Worm (Caenorhabditis elegans) whole organism, L4 larva: ENCODE data around the gene spe-44.

ENCODE experiments used
- D1046.2 ChIP-seq: fragments of 200-800 bp; sonication (Bioruptor generic); IDR thresholded peaks from 2 replicates; pipeline ENCODE4 v1.3.6; 2022; ENCODE audit warnings: missing genetic modification characterization, missing compliant biosample characterization
- F10B5.3 ChIP-seq: sonication (generic microtip); optimal IDR thresholded peaks from 2 replicates; lab custom pipeline; 2016; ENCODE audit warnings: mild to moderate bottlenecking, missing genetic modification characterization, missing compliant biosample characterization
- F37D6.2 ChIP-seq: sonication (generic microtip); optimal IDR thresholded peaks from 2 replicates; lab custom pipeline; 2016; ENCODE audit warnings: mild to moderate bottlenecking, missing genetic modification characterization, missing compliant biosample characterization
- F44E2.7 ChIP-seq: fragments of 200-800 bp; sonication (Bioruptor generic); IDR thresholded peaks from 2 replicates; pipeline ENCODE4 v2.1.2; 2022; ENCODE audit warnings: missing genetic modification characterization, missing compliant biosample characterization
- T20F7.1 ChIP-seq: fragments of 200-800 bp; sonication (Bioruptor generic); optimal IDR thresholded peaks from 2 replicates; lab custom pipeline; 2018; ENCODE audit warnings: mild to moderate bottlenecking, missing genetic modification characterization, missing compliant biosample characterization
- Y5F2A.4 ChIP-seq: fragments of 200-800 bp; sonication (Bioruptor generic); optimal IDR thresholded peaks from 2 replicates; lab custom pipeline; 2018; ENCODE audit warnings: mild to moderate bottlenecking, missing genetic modification characterization, missing compliant biosample characterization
- ZK337.2 ChIP-seq: fragments of 200-800 bp; sonication (Bioruptor generic); IDR thresholded peaks from 2 replicates; pipeline ENCODE4 v1.3.6; 2022; ENCODE audit warnings: missing genetic modification reagents, missing genetic modification characterization, missing compliant biosample characterization
- aly-2 ChIP-seq: sonication (generic microtip); optimal IDR thresholded peaks from 2 replicates; lab custom pipeline; 2018; ENCODE audit warnings: missing biosample characterization, missing genetic modification characterization
- ceh-32 ChIP-seq: sonication (generic microtip); optimal IDR thresholded peaks from 2 replicates; lab custom pipeline; 2016; ENCODE audit warnings: mild to moderate bottlenecking, missing genetic modification characterization, missing compliant biosample characterization; ENCODE audit not compliant: poor library complexity
- ceh-62 ChIP-seq: sonication (generic microtip); optimal IDR thresholded peaks from 2 replicates; lab custom pipeline; 2017; ENCODE audit warnings: missing biosample characterization, missing genetic modification characterization
- ceh-82 ChIP-seq: sonication (generic microtip); optimal IDR thresholded peaks from 2 replicates; lab custom pipeline; 2017; ENCODE audit warnings: missing biosample characterization, missing genetic modification characterization
- ces-1 ChIP-seq: fragments of 150-350 bp; sonication (generic microtip); optimal IDR thresholded peaks from 4 replicates; lab custom pipeline; 2014; ENCODE audit warnings: missing biosample characterization, missing genetic modification reagents, missing genetic modification characterization
- daf-19 ChIP-seq: fragments of 200-800 bp; sonication (Bioruptor generic); conservative IDR thresholded peaks from 2 replicates; pipeline ENCODE4 v1.3.6; 2022; ENCODE audit warnings: missing genetic modification characterization, missing compliant biosample characterization
- dmd-6 ChIP-seq: fragments of 200-800 bp; sonication (Bioruptor generic); IDR thresholded peaks from 2 replicates; pipeline ENCODE4 v1.3.6; 2022; ENCODE audit warnings: missing genetic modification reagents, missing genetic modification characterization, missing compliant biosample characterization
- dpl-1 ChIP-seq: fragments of 150-350 bp; optimal IDR thresholded peaks from 2 replicates; lab custom pipeline; 2014; ENCODE audit warnings: missing biosample characterization, missing genetic modification reagents, missing genetic modification characterization
- dve-1 ChIP-seq: sonication (generic microtip); optimal IDR thresholded peaks from 2 replicates; lab custom pipeline; 2017; ENCODE audit warnings: antibody characterized with exemption, mild to moderate bottlenecking, missing genetic modification characterization, missing compliant biosample characterization; ENCODE audit not compliant: insufficient read depth
- fos-1 ChIP-seq: fragments of 150-350 bp; optimal IDR thresholded peaks from 2 replicates; lab custom pipeline; 2014; ENCODE audit warnings: missing biosample characterization, missing genetic modification characterization
- gei-8 ChIP-seq: fragments of 200-800 bp; sonication (Bioruptor generic); optimal IDR thresholded peaks from 2 replicates; lab custom pipeline; 2018; ENCODE audit warnings: mild to moderate bottlenecking, missing genetic modification characterization, missing compliant biosample characterization
- hif-1 ChIP-seq, 2 experiments: sonication (generic microtip); optimal IDR thresholded peaks; 2 replicates each; lab custom pipeline; 2016 to 2017; ENCODE audit warnings: missing compliant biosample characterization in 2 of 2, missing genetic modification characterization in 2 of 2, missing genetic modification reagents in 2 of 2, missing genotype in 2 of 2, mild to moderate bottlenecking in 1 of 2
- lin-13 ChIP-seq: fragments of 150-350 bp; optimal IDR thresholded peaks from 2 replicates; lab custom pipeline; 2014; ENCODE audit warnings: missing biosample characterization, missing genetic modification reagents, missing genetic modification characterization
- lin-15B ChIP-seq: fragments of 150-350 bp; sonication (generic microtip); optimal IDR thresholded peaks from 3 replicates; lab custom pipeline; 2014; ENCODE audit warnings: missing biosample characterization, missing genetic modification characterization
- lin-38 ChIP-seq: fragments of 200-800 bp; sonication (Bioruptor generic); IDR thresholded peaks from 2 replicates; pipeline ENCODE4 v1.3.6; 2022; ENCODE audit warnings: missing genetic modification reagents, missing genetic modification characterization, missing compliant biosample characterization
- lir-3 ChIP-seq: sonication (generic microtip); optimal IDR thresholded peaks from 2 replicates; lab custom pipeline; 2016; ENCODE audit warnings: mild to moderate bottlenecking, missing genetic modification characterization, missing compliant biosample characterization
- mep-1 ChIP-seq: fragments of 150-350 bp; sonication (generic microtip); optimal IDR thresholded peaks from 3 replicates; lab custom pipeline; 2014; ENCODE audit warnings: missing biosample characterization, missing genetic modification characterization
- nhr-102 ChIP-seq: sonication (generic microtip); optimal IDR thresholded peaks from 2 replicates; lab custom pipeline; 2016; ENCODE audit warnings: mild to moderate bottlenecking, missing genetic modification characterization, moderate library complexity, missing compliant biosample characterization
- nhr-6 ChIP-seq: fragments of 150-350 bp; optimal IDR thresholded peaks from 2 replicates; lab custom pipeline; 2014; ENCODE audit warnings: missing biosample characterization, missing genetic modification characterization
- nhr-77 ChIP-seq: fragments of 150-350 bp; optimal IDR thresholded peaks from 2 replicates; lab custom pipeline; 2014; ENCODE audit warnings: missing biosample characterization, missing genetic modification characterization
- pha-4 ChIP-seq, 2 experiments: fragments of 150-350 bp in 1 of 2; fragments of 200-800 bp in 1 of 2; sonication (Bioruptor generic) in 1 of 2; IDR thresholded peaks in 1 of 2; optimal IDR thresholded peaks in 1 of 2; 2 replicates each; pipeline versions ENCODE4 v1.3.6 to Lab custom; 2014 to 2022; ENCODE audit warnings: missing genetic modification characterization in 2 of 2, missing genetic modification reagents in 2 of 2, missing biosample characterization in 1 of 2, missing compliant biosample characterization in 1 of 2
- php-3 ChIP-seq: fragments of 200-800 bp; sonication (Bioruptor generic); IDR thresholded peaks from 2 replicates; pipeline ENCODE4 v1.3.6; 2022; ENCODE audit warnings: missing genetic modification reagents, missing genetic modification characterization, missing compliant biosample characterization
- sdz-12 ChIP-seq: fragments of 200-800 bp; sonication (Bioruptor generic); optimal IDR thresholded peaks from 2 replicates; lab custom pipeline; 2018; ENCODE audit warnings: mild to moderate bottlenecking, missing genetic modification characterization, missing compliant biosample characterization
- snpc-1.2 ChIP-seq: fragments of 200-800 bp; sonication (Bioruptor generic); IDR thresholded peaks from 2 replicates; pipeline ENCODE4 v1.3.6; 2022; ENCODE audit warnings: missing genetic modification reagents, missing genetic modification characterization, missing compliant biosample characterization
- snpc-4 ChIP-seq: fragments of 150-350 bp; optimal IDR thresholded peaks from 2 replicates; lab custom pipeline; 2014; ENCODE audit warnings: missing biosample characterization, missing genetic modification characterization
- spr-1 ChIP-seq: sonication (generic microtip); optimal IDR thresholded peaks from 2 replicates; lab custom pipeline; 2016; ENCODE audit warnings: mild to moderate bottlenecking, missing genetic modification characterization, missing compliant biosample characterization
- spr-3 ChIP-seq: fragments of 200-800 bp; sonication (Bioruptor generic); optimal IDR thresholded peaks from 2 replicates; lab custom pipeline; 2018; ENCODE audit warnings: mild to moderate bottlenecking, missing genetic modification characterization, missing compliant biosample characterization
- tag-97 ChIP-seq: fragments of 200-800 bp; sonication (Bioruptor generic); IDR thresholded peaks from 2 replicates; pipeline ENCODE4 v1.3.6; 2022; ENCODE audit warnings: missing genetic modification characterization, missing compliant biosample characterization
- tra-1 ChIP-seq: fragments of 200-800 bp; sonication (Bioruptor generic); IDR thresholded peaks from 2 replicates; pipeline ENCODE4 v1.3.6; 2022; ENCODE audit warnings: missing genetic modification reagents, missing genetic modification characterization, missing compliant biosample characterization
- unc-39 ChIP-seq: sonication (generic microtip); optimal IDR thresholded peaks from 2 replicates; lab custom pipeline; 2017; ENCODE audit warnings: missing biosample characterization, missing genetic modification characterization
- vab-7 ChIP-seq: fragments of 200-800 bp; sonication (Bioruptor generic); IDR thresholded peaks from 2 replicates; pipeline ENCODE4 v1.3.6; 2022; ENCODE audit warnings: missing genetic modification reagents, missing genetic modification characterization, missing compliant biosample characterization
- zag-1 ChIP-seq: fragments of 150-350 bp; optimal IDR thresholded peaks from 2 replicates; lab custom pipeline; 2014; ENCODE audit warnings: missing biosample characterization, missing genetic modification characterization
- zip-2 ChIP-seq: fragments of 150-350 bp; optimal IDR thresholded peaks from 2 replicates; lab custom pipeline; 2014; ENCODE audit warnings: missing biosample characterization, missing genetic modification characterization
- ztf-11 ChIP-seq: fragments of 150-350 bp; optimal IDR thresholded peaks from 2 replicates; lab custom pipeline; 2014; ENCODE audit warnings: missing biosample characterization, missing genetic modification characterization
- ztf-7 ChIP-seq: fragments of 150-350 bp; optimal IDR thresholded peaks from 2 replicates; lab custom pipeline; 2014; ENCODE audit warnings: missing biosample characterization, missing genetic modification characterization

Gene spe-44

ce11 chrIV:12454115-12454514 is at the start of gene spe-44:
spe-44 (minus strand) TSS chrIV:12454215.
- TF ChIP-seq sdz-12 (GFP tag; lab: Kevin White, UChicago) (no peak), mep-1 (tag; lab: Kevin White, UChicago) (no peak), ceh-62 (tag; lab: Kevin White, UChicago) (no peak), lin-38 (no peak), tra-1 (GFP tag; lab: Robert Waterston, UW) (no peak), unc-39 (no peak), spr-1 (no peak), ZK337.2 (GFP tag; lab: Robert Waterston, UW) (no peak), Y5F2A.4 (GFP tag; lab: Kevin White, UChicago) (no peak)

DNA sequence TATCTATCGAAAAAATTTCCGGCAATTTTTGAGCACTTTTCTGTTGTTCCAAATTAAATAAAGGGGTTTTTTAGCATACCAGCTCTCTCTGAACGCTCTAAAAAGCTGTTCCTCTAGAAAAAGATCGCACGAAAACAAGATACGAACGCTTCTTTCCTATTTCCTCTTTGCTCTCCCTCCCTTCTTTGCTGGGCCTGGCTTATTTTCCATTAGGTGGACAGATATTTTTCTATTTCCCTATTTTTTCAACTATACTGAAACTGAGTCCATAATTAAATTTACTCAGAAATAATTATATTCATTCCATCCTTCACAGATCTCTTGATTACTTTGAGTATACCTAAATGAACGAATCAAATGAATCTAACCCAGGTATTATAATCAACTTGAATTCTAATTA is 47.9 kb upstream of the spe-44 start, which contains the start of gene sru-18:
Gene sru-18 (plus strand): TSS at position 301 of the 400 bp plus-strand sequence.
- no peak for TF ChIP-seq daf-19 (GFP tag; lab: Robert Waterston, UW)
- TF ChIP-seq vab-7 = no peak
- no peak for TF ChIP-seq ztf-7
- no peak for TF ChIP-seq snpc-4 (tag; lab: Kevin White, UChicago)
- no peak for TF ChIP-seq dve-1 (tag; lab: Kevin White, UChicago)
- TF ChIP-seq ces-1 = no peak

ce11 chrIV:12498238-12498637 is 44.2 kb upstream of the spe-44 start, which contains the start of gene sru-19:
sru-19 (plus strand) TSS chrIV:12498538.
- TF ChIP-seq daf-19 (GFP tag; lab: Robert Waterston, UW) = no peak
- no peak for TF ChIP-seq snpc-1.2 (GFP tag; lab: Robert Waterston, UW)
- TF ChIP-seq pha-4 (GFP tag; IDR thresholded peaks at IDR 0.05; lab: Robert Waterston, UW) = no peak
- TF ChIP-seq pha-4 (tag; optimal IDR thresholded peaks at IDR 0.05; lab: Kevin White, UChicago) = no peak

DNA sequence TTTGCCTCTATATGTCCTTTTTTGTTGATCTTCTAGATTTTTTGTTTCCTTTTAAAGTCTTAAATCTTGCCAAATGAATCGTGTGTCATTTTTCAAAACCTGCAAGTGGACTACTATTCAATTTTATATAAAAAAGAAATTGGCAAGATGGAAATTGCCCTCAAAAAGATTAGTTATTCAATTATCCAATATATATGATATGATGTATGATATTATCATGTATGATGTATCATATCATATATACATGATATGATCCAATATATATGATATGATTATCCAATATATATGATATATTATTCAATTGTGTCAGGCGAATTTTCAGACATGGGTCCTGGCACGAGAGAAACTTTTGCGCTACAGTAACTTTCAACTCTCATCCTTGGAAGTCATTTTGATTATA is 41.2 kb upstream of the spe-44 start, which contains the start of gene sru-20:
Gene sru-20 (plus strand): TSS at position 301 of the 400 bp plus-strand sequence.
- no peak for TF ChIP-seq nhr-77 (tag; lab: Kevin White, UChicago)
- no peak for TF ChIP-seq lin-38
- TF ChIP-seq php-3 = no peak
- no peak for TF ChIP-seq fos-1
- no peak for TF ChIP-seq F10B5.3
- no peak for TF ChIP-seq gei-8 (GFP tag; lab: Kevin White, UChicago)
- no peak for TF ChIP-seq nhr-102 (tag; lab: Kevin White, UChicago)
- no peak for TF ChIP-seq hif-1 (tag; optimal IDR thresholded peaks at IDR 0.05; lab: Kevin White, UChicago)
- TF ChIP-seq F37D6.2 (tag; lab: Kevin White, UChicago) = no peak
- no peak for TF ChIP-seq dpl-1 (GFP tag; lab: Kevin White, UChicago)
- TF ChIP-seq tag-97 (GFP tag; lab: Robert Waterston, UW) = no peak
- no peak for TF ChIP-seq nhr-6 (tag; lab: Kevin White, UChicago)
- TF ChIP-seq, all 104 proteins: peak for 0

DNA sequence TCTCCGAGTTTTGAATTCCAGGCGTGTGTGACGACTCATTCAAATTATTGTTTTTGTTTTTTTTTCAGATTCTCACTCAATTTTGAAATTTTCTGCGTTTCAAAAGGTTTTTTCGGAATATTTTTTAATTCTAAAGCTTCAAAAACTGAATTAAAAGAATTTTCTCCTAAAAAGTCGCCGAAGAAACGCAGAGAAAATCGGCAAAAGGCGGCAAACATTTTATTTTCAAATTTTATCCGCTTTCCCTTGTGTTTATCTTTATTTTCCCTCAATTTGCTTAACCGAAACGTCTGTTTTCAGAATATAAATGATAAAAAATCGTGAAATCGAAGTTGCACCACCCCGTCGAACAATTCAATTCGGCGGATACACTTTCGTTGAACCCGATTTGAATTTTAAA is 36.5 kb upstream of the spe-44 start, which contains the start of gene him-6:
Gene him-6 (plus strand): TSS at position 301 of the 400 bp plus-strand sequence.
- no peak for TF ChIP-seq T20F7.1 (GFP tag; lab: Kevin White, UChicago)
- TF ChIP-seq spr-3 = no peak
- no peak for TF ChIP-seq ceh-32 (tag; lab: Kevin White, UChicago)
- no peak for TF ChIP-seq fos-1
- no peak for TF ChIP-seq ceh-82 (tag; lab: Kevin White, UChicago)

ce11 chrIV:12487194-12487593 is 33.2 kb upstream of the spe-44 start, which contains the start of gene sru-26:
sru-26 (plus strand) TSS chrIV:12487494.
- TF ChIP-seq lin-15B (tag; lab: Kevin White, UChicago) = no peak
- TF ChIP-seq aly-2 (tag; lab: Kevin White, UChicago) = no peak
- no peak for TF ChIP-seq lir-3 (tag; lab: Kevin White, UChicago)
- no peak for TF ChIP-seq tra-1 (GFP tag; lab: Robert Waterston, UW)
- no peak for TF ChIP-seq zag-1 (tag; lab: Kevin White, UChicago)
- TF ChIP-seq D1046.2 = no peak
- TF ChIP-seq nhr-77 (tag; lab: Kevin White, UChicago) = no peak
- TF ChIP-seq F44E2.7 (GFP tag; lab: Robert Waterston, UW) = no peak
- no peak for TF ChIP-seq ztf-11
- no peak for TF ChIP-seq ceh-62 (tag; lab: Kevin White, UChicago)
- no peak for TF ChIP-seq lin-13 (GFP tag; lab: Kevin White, UChicago)
- TF ChIP-seq zip-2 = no peak
- no peak for TF ChIP-seq ceh-82 (tag; lab: Kevin White, UChicago)
- TF ChIP-seq dmd-6 (GFP tag; lab: Robert Waterston, UW) = no peak
